Worm (Caenorhabditis elegans): ENCODE results near the gene Y25C1A.7.

DNA sequence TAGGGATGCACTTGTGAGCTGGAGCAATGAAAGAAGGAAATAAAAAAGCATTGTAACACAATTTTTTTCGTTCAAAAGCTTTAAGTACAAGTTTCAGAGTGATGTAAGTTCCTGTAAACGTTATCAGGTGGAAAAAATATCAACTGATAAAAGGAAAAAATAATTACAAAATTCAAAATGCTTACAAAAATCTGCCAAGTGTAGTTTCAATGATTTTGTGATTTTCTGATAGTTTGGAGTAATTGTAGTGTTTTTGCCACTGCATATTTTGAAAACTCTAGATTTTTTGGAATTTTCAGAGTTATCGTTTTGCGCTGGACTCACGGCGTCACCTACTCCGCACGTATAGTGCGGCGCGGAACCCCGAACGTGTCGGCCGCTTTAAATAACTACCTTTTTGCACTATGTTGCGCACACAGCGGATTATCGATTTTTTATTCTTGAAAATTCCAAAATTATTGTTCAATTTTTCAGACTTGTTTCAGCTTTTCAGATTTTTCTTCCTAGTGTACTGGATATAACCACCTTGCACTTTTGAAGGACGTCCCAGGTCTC, 47.4 kb downstream of the Y25C1A.7 start, which contains the start of gene clec-2:
- no peak for TF ChIP-seq ama-1 (optimal IDR thresholded peaks at IDR 0.05)
- no peak for TF ChIP-seq mdl-1 (tag; optimal IDR thresholded peaks at IDR 0.05)
- no peak for TF ChIP-seq fos-1 (tag; optimal IDR thresholded peaks at IDR 0.05)
- TF ChIP-seq tbx-2 (tag; optimal IDR thresholded peaks at IDR 0.05), result no peak
- TF ChIP-seq lsy-2 (tag; optimal IDR thresholded peaks at IDR 0.05), result no peak
- no peak for TF ChIP-seq nhr-20 (tag; optimal IDR thresholded peaks at IDR 0.05)
- no peak for TF ChIP-seq xbp-1 (tag; optimal IDR thresholded peaks at IDR 0.05)
- no peak for TF ChIP-seq nhr-77 (tag; optimal IDR thresholded peaks at IDR 0.05)
- no peak for TF ChIP-seq lir-3 (tag; optimal IDR thresholded peaks at IDR 0.05; ENCODE audit: poor library complexity)

Measured in whole organism, L1 larva.